Worm (Caenorhabditis elegans) whole organism, early embryonic: ENCODE data around the gene sdz-38.

Source experiments
- F13C5.2 ChIP-seq: sonication (generic microtip); optimal IDR thresholded peaks from 2 replicates; lab custom pipeline; 2017; ENCODE audit warnings: mild to moderate bottlenecking, missing genetic modification characterization, inconsistent platforms, missing compliant biosample characterization
- aly-1 ChIP-seq: sonication (generic microtip); optimal IDR thresholded peaks from 2 replicates; lab custom pipeline; 2016; ENCODE audit warnings: missing genetic modification characterization, missing compliant biosample characterization
- ama-1 ChIP-seq: fragments of 150-350 bp; optimal IDR thresholded peaks from 2 replicates; lab custom pipeline; 2014
- ceh-36 ChIP-seq: sonication (generic microtip); optimal IDR thresholded peaks from 2 replicates; lab custom pipeline; 2016; ENCODE audit warnings: missing genetic modification characterization, inconsistent platforms, missing compliant biosample characterization
- ets-7 ChIP-seq: sonication (generic microtip); optimal IDR thresholded peaks from 2 replicates; lab custom pipeline; 2016; ENCODE audit warnings: missing genotype, missing genetic modification characterization, missing compliant biosample characterization
- hmg-4 ChIP-seq: fragments of 200-800 bp; sonication (Bioruptor generic); optimal IDR thresholded peaks from 2 replicates; lab custom pipeline; 2018; ENCODE audit warnings: mild to moderate bottlenecking, missing genetic modification characterization, missing compliant biosample characterization
- hnd-1 ChIP-seq: sonication (generic microtip); optimal IDR thresholded peaks from 2 replicates; lab custom pipeline; 2016; ENCODE audit warnings: missing genetic modification characterization, missing compliant biosample characterization
- pes-1 ChIP-seq: fragments of 200-800 bp; sonication (Bioruptor generic); IDR thresholded peaks from 2 replicates; pipeline ENCODE4 v1.3.6; 2022; ENCODE audit warnings: missing genetic modification reagents, missing genetic modification characterization, missing compliant biosample characterization
- scrt-1 ChIP-seq: fragments of 200-800 bp; sonication (Bioruptor generic); IDR thresholded peaks from 2 replicates; pipeline ENCODE4 v1.3.6; 2022; ENCODE audit warnings: missing genetic modification characterization, missing compliant biosample characterization
- sea-1 ChIP-seq: fragments of 200-800 bp; sonication (Bioruptor generic); conservative IDR thresholded peaks from 2 replicates; pipeline ENCODE4 v1.3.6; 2022; ENCODE audit warnings: missing genetic modification characterization, missing compliant biosample characterization
- tbx-11 ChIP-seq: fragments of 200-800 bp; sonication (Bioruptor generic); IDR thresholded peaks from 2 replicates; pipeline ENCODE4 v1.3.6; 2022; ENCODE audit warnings: missing genetic modification characterization, missing compliant biosample characterization
- tra-4 ChIP-seq: sonication (generic microtip); optimal IDR thresholded peaks from 2 replicates; lab custom pipeline; 2017; ENCODE audit warnings: missing genetic modification characterization, missing compliant biosample characterization

DNA sequence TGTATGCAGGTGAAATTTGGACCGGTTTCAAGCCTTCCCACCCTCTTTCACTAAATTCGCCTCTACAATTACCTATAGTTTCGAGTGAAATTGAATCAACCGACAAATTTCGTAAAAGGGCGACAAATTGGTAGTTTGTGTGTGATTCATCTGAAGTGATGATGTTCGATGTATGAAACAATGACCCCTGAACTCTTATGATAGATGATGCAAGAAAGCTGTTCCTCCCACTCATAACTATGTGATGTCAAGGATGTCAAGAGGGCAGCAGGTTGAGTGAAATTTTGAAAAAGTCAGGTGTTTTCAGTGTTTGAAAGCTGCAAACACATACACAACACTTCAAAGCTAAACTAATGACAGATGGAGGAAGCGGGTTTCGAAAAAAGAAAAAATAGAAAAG is 30.8 kb upstream of the sdz-38 start:
- no peak for TF ChIP-seq tra-4 (tag; lab: Kevin White, UChicago)
- TF ChIP-seq hmg-4 (GFP tag; lab: Kevin White, UChicago): no peak
- no peak for TF ChIP-seq tbx-11 (GFP tag; lab: Robert Waterston, UW)
- no peak for TF ChIP-seq F13C5.2 (tag; lab: Kevin White, UChicago)
- no peak for TF ChIP-seq ets-7 (tag; lab: Kevin White, UChicago)
- TF ChIP-seq aly-1 (tag; lab: Kevin White, UChicago): no peak
- no peak for TF ChIP-seq hnd-1 (tag; lab: Kevin White, UChicago)
- no peak for TF ChIP-seq ama-1 (lab: Kevin White, UChicago)
- TF ChIP-seq pes-1 (GFP tag; lab: Robert Waterston, UW): no peak
- TF ChIP-seq sea-1 (GFP tag; lab: Robert Waterston, UW): no peak
- TF ChIP-seq ceh-36 (tag; lab: Kevin White, UChicago): no peak
- no peak for TF ChIP-seq scrt-1 (GFP tag; lab: Robert Waterston, UW)
